Worm (Caenorhabditis elegans): ENCODE measurements around the gene pdl-1.

DNA sequence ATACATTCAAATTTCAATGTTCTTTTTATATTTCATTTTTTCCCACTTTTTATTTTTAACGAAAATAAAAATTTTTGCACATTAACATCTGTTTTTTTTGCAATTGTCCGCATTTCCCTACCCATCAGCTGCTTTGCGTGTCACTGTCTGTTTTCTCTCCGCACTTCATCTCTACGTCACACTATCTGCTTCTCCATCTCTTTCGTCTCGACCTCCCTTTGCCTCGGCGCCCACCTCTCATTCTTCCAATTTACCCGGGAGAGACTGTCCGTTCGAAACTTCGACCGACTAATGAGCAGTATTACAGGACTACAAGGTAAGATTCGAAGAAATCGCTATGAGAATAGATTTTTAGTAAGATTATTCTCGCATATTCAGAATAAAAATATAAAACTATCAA, 28.2 kb upstream of the pdl-1 start, which contains the start of gene C27H5.2:
- no peak for TF ChIP-seq Y75B8A.6 (GFP tag; IDR thresholded peaks at IDR 0.05)
- TF ChIP-seq nhr-42 (GFP tag; IDR thresholded peaks at IDR 0.05), result no peak
- TF ChIP-seq mdl-1 (tag; optimal IDR thresholded peaks at IDR 0.05), result no peak
- TF ChIP-seq nhr-76 (tag; optimal IDR thresholded peaks at IDR 0.05), result no peak
